Fruit fly (Drosophila melanogaster) whole organism, embryonic: Measurements from ENCODE around the gene Cpr78E.

Source experiments
- Adf1 ChIP-seq: fragments of 200-800 bp; sonication (Bioruptor generic); IDR thresholded peaks from 2 replicates; pipeline ENCODE4 v1.3.6; 2022; ENCODE audit warnings: missing biosample characterization, missing genetic modification characterization
- Blimp-1 ChIP-seq: fragments of 200-800 bp; sonication (Bioruptor generic); optimal IDR thresholded peaks from 3 replicates; lab custom pipeline; 2018; ENCODE audit warnings: missing biosample characterization, missing genetic modification characterization, mild to moderate bottlenecking, moderate library complexity, missing genetic modification reagents
- CG10565 ChIP-seq: fragments of 200-800 bp; sonication (Bioruptor generic); optimal IDR thresholded peaks from 3 replicates; lab custom pipeline; 2016; ENCODE audit warnings: missing biosample characterization, mild to moderate bottlenecking, missing genetic modification characterization
- CG11093 ChIP-seq: fragments of 200-800 bp; sonication (Bioruptor generic); IDR thresholded peaks from 3 replicates; pipeline ENCODE4 v1.3.6; 2022; ENCODE audit warnings: missing biosample characterization, missing genetic modification characterization
- CG12744 ChIP-seq: fragments of 200-800 bp; sonication (Bioruptor generic); optimal IDR thresholded peaks from 2 replicates; lab custom pipeline; 2016; ENCODE audit warnings: missing biosample characterization, missing genetic modification characterization
- CG13296 ChIP-seq: fragments of 200-800 bp; sonication (Bioruptor generic); optimal IDR thresholded peaks from 3 replicates; lab custom pipeline; 2018; ENCODE audit warnings: missing biosample characterization, mild to moderate bottlenecking, missing genetic modification characterization
- CG14965 ChIP-seq: fragments of 200-800 bp; sonication (Bioruptor generic); optimal IDR thresholded peaks from 2 replicates; lab custom pipeline; 2016; ENCODE audit warnings: missing biosample characterization, missing genetic modification characterization, borderline replicate concordance
- CG30020 ChIP-seq: fragments of 200-800 bp; optimal IDR thresholded peaks from 2 replicates; lab custom pipeline; 2019; ENCODE audit warnings: missing biosample characterization, mild to moderate bottlenecking, missing genetic modification characterization, moderate library complexity
- CG30431 ChIP-seq: fragments of 200-800 bp; sonication (Bioruptor generic); optimal IDR thresholded peaks from 2 replicates; lab custom pipeline; 2017; ENCODE audit warnings: missing biosample characterization, missing genetic modification characterization
- CG31388 ChIP-seq: fragments of 200-800 bp; sonication (Bioruptor generic); optimal IDR thresholded peaks from 2 replicates; lab custom pipeline; 2016; ENCODE audit warnings: missing biosample characterization, missing genetic modification characterization
- CG3281 ChIP-seq: fragments of 200-800 bp; sonication (Bioruptor generic); optimal IDR thresholded peaks from 3 replicates; lab custom pipeline; 2017; ENCODE audit warnings: missing biosample characterization, mild to moderate bottlenecking, missing genetic modification characterization
- CG34224 ChIP-seq: fragments of 200-800 bp; sonication (Bioruptor generic); IDR thresholded peaks from 3 replicates; pipeline ENCODE4 v1.3.6; 2022; ENCODE audit warnings: missing biosample characterization, missing genetic modification characterization; ENCODE audit not compliant: partially characterized antibody
- CG34422 ChIP-seq: fragments of 200-800 bp; sonication (Bioruptor generic); IDR thresholded peaks from 3 replicates; pipeline ENCODE4 v1.3.6; 2022; ENCODE audit warnings: missing biosample characterization, missing genetic modification characterization
- CG3838 ChIP-seq: fragments of 200-800 bp; sonication (Bioruptor generic); optimal IDR thresholded peaks from 3 replicates; lab custom pipeline; 2016; ENCODE audit warnings: missing biosample characterization, missing genetic modification characterization
- CG4328 ChIP-seq: fragments of 200-800 bp; sonication (Bioruptor generic); optimal IDR thresholded peaks from 3 replicates; lab custom pipeline; 2017; ENCODE audit warnings: missing biosample characterization, missing genetic modification reagents, missing genetic modification characterization
- CG4854 ChIP-seq: fragments of 200-800 bp; sonication (Bioruptor generic); optimal IDR thresholded peaks from 2 replicates; lab custom pipeline; 2016; ENCODE audit warnings: missing biosample characterization, missing genetic modification characterization, inconsistent platforms
- CG5245 ChIP-seq: fragments of 200-800 bp; sonication (Bioruptor generic); optimal IDR thresholded peaks from 3 replicates; lab custom pipeline; 2016; ENCODE audit warnings: missing biosample characterization, missing genetic modification characterization
- CG6813 ChIP-seq: fragments of 200-800 bp; sonication (Bioruptor generic); optimal IDR thresholded peaks from 2 replicates; lab custom pipeline; 2017; ENCODE audit warnings: missing biosample characterization, missing genetic modification characterization, mild to moderate bottlenecking, moderate library complexity, missing genetic modification reagents
- CG7357 ChIP-seq: fragments of 200-800 bp; sonication (Bioruptor generic); IDR thresholded peaks from 3 replicates; pipeline ENCODE4 v1.3.6; 2022; ENCODE audit warnings: missing biosample characterization, missing genetic modification characterization
- CG8359 ChIP-seq: fragments of 200-800 bp; sonication (Bioruptor generic); optimal IDR thresholded peaks from 2 replicates; lab custom pipeline; 2017; ENCODE audit warnings: missing biosample characterization, mild to moderate bottlenecking, missing genetic modification characterization, borderline replicate concordance
- Dad ChIP-seq: fragments of 200-800 bp; sonication (Bioruptor generic); optimal IDR thresholded peaks from 3 replicates; lab custom pipeline; 2016; ENCODE audit warnings: missing biosample characterization, missing genetic modification characterization
- Doc2 ChIP-seq: fragments of 200-800 bp; sonication (Bioruptor generic); IDR thresholded peaks from 2 replicates; pipeline ENCODE4 v1.3.6; 2022; ENCODE audit warnings: missing biosample characterization, missing genetic modification characterization
- Drgx ChIP-seq: fragments of 200-800 bp; sonication (Bioruptor generic); IDR thresholded peaks from 2 replicates; pipeline ENCODE4 v1.3.6; 2022; ENCODE audit warnings: missing biosample characterization, missing genetic modification characterization
- E2f1 ChIP-seq: fragments of 200-800 bp; sonication (Bioruptor generic); IDR thresholded peaks from 2 replicates; pipeline ENCODE4 v1.3.6; 2022; ENCODE audit warnings: missing biosample characterization, missing genetic modification characterization
- E2f2 ChIP-seq: fragments of 200-800 bp; sonication (Bioruptor generic); IDR thresholded peaks from 2 replicates; pipeline ENCODE4 v1.3.6; 2022; ENCODE audit warnings: missing biosample characterization, missing genetic modification characterization
- GATAe ChIP-seq: fragments of 200-800 bp; sonication (Bioruptor generic); conservative IDR thresholded peaks from 2 replicates; pipeline ENCODE4 v1.3.6; 2022; ENCODE audit warnings: missing biosample characterization, missing genetic modification characterization
- HLH3B ChIP-seq: fragments of 200-800 bp; sonication (Bioruptor generic); IDR thresholded peaks from 2 replicates; pipeline ENCODE4 v1.3.6; 2022; ENCODE audit warnings: missing biosample characterization, missing genetic modification characterization
- Hey ChIP-seq: fragments of 200-800 bp; sonication (Bioruptor generic); optimal IDR thresholded peaks from 3 replicates; lab custom pipeline; 2018; ENCODE audit warnings: missing biosample characterization, mild to moderate bottlenecking, missing genetic modification characterization
- Hmr ChIP-seq: fragments of 200-800 bp; sonication (Bioruptor generic); optimal IDR thresholded peaks from 3 replicates; lab custom pipeline; 2017; ENCODE audit warnings: mild to moderate bottlenecking, missing biosample characterization, missing genetic modification reagents, missing genetic modification characterization
- Mad ChIP-seq: fragments of 200-800 bp; sonication (Bioruptor generic); optimal IDR thresholded peaks from 2 replicates; lab custom pipeline; 2016; ENCODE audit warnings: missing biosample characterization, missing genetic modification characterization
- Mrtf ChIP-seq: fragments of 200-800 bp; sonication (Bioruptor generic); IDR thresholded peaks from 3 replicates; pipeline ENCODE4 v1.3.6; 2022; ENCODE audit warnings: missing biosample characterization, missing genetic modification characterization
- Poxn ChIP-seq: fragments of 200-800 bp; sonication (Bioruptor generic); IDR thresholded peaks from 2 replicates; pipeline ENCODE4 v1.3.6; 2022; ENCODE audit warnings: missing biosample characterization, missing genetic modification characterization
- Side ChIP-seq: fragments of 200-800 bp; sonication (Bioruptor generic); optimal IDR thresholded peaks from 2 replicates; lab custom pipeline; 2016; ENCODE audit warnings: missing biosample characterization, missing genetic modification characterization
- Ssrp ChIP-seq: fragments of 200-800 bp; sonication (Bioruptor generic); optimal IDR thresholded peaks from 2 replicates; lab custom pipeline; 2018; ENCODE audit warnings: missing biosample characterization, mild to moderate bottlenecking, missing genetic modification characterization, moderate library complexity
- Taf1 ChIP-seq: fragments of 200-800 bp; sonication (Bioruptor generic); IDR thresholded peaks from 2 replicates; pipeline ENCODE4 v1.3.6; 2022; ENCODE audit warnings: missing biosample characterization, missing genetic modification characterization
- ato ChIP-seq: fragments of 200-800 bp; sonication (Bioruptor generic); IDR thresholded peaks from 2 replicates; pipeline ENCODE4 v1.3.6; 2022; ENCODE audit warnings: missing biosample characterization, missing genetic modification characterization; ENCODE audit not compliant: partially characterized antibody
- bigmax ChIP-seq: fragments of 200-800 bp; sonication (Bioruptor generic); optimal IDR thresholded peaks from 2 replicates; lab custom pipeline; 2018; ENCODE audit warnings: missing biosample characterization, mild to moderate bottlenecking, missing genetic modification characterization
- ci ChIP-seq: fragments of 200-800 bp; sonication (Bioruptor generic); IDR thresholded peaks from 3 replicates; pipeline ENCODE4 v1.3.6; 2022; ENCODE audit warnings: missing biosample characterization, missing genetic modification characterization
- emc ChIP-seq: fragments of 200-800 bp; sonication (Bioruptor generic); optimal IDR thresholded peaks from 2 replicates; lab custom pipeline; 2016; ENCODE audit warnings: missing biosample characterization, missing genetic modification characterization
- fu2 ChIP-seq: fragments of 200-800 bp; sonication (Bioruptor generic); optimal IDR thresholded peaks from 2 replicates; lab custom pipeline; 2016; ENCODE audit warnings: missing biosample characterization, missing genetic modification characterization
- grn ChIP-seq: fragments of 200-800 bp; sonication (Bioruptor generic); optimal IDR thresholded peaks from 3 replicates; lab custom pipeline; 2017; ENCODE audit warnings: missing biosample characterization, missing genetic modification characterization
- kah ChIP-seq: fragments of 200-800 bp; sonication (Bioruptor generic); optimal IDR thresholded peaks from 2 replicates; lab custom pipeline; 2018; ENCODE audit warnings: missing biosample characterization, mild to moderate bottlenecking, missing genetic modification characterization
- lmd ChIP-seq: fragments of 200-800 bp; sonication (Bioruptor generic); IDR thresholded peaks from 2 replicates; pipeline ENCODE4 v1.3.6; 2022; ENCODE audit warnings: missing biosample characterization, missing genetic modification characterization
- nmo ChIP-seq: fragments of 200-800 bp; sonication (Bioruptor generic); optimal IDR thresholded peaks from 2 replicates; lab custom pipeline; 2018; ENCODE audit warnings: missing biosample characterization, mild to moderate bottlenecking, missing genetic modification characterization, moderate library complexity
- phol ChIP-seq: fragments of 200-800 bp; sonication (Bioruptor generic); optimal IDR thresholded peaks from 3 replicates; lab custom pipeline; 2018; ENCODE audit warnings: missing biosample characterization, mild to moderate bottlenecking, missing genetic modification characterization, moderate library complexity
- rib ChIP-seq: fragments of 200-800 bp; sonication (Bioruptor generic); IDR thresholded peaks from 2 replicates; pipeline ENCODE4 v1.3.6; 2022; ENCODE audit warnings: missing biosample characterization, missing genetic modification characterization
- sim ChIP-seq: fragments of 200-800 bp; sonication (Bioruptor generic); IDR thresholded peaks from 2 replicates; pipeline ENCODE4 v1.3.6; 2022; ENCODE audit warnings: missing biosample characterization, missing genetic modification characterization
- stc ChIP-seq: fragments of 200-800 bp; sonication (Bioruptor generic); IDR thresholded peaks from 2 replicates; pipeline ENCODE4 v1.3.6; 2022; ENCODE audit warnings: missing biosample characterization, missing genetic modification characterization
- tgo ChIP-seq: fragments of 200-800 bp; sonication (Bioruptor generic); IDR thresholded peaks from 3 replicates; pipeline ENCODE4 v1.3.6; 2022; ENCODE audit warnings: missing biosample characterization, missing genetic modification characterization
- tio ChIP-seq: fragments of 200-800 bp; sonication (Bioruptor generic); optimal IDR thresholded peaks from 2 replicates; lab custom pipeline; 2017; ENCODE audit warnings: missing biosample characterization, missing genetic modification characterization, inconsistent platforms
- toy ChIP-seq: fragments of 200-800 bp; sonication (Bioruptor generic); IDR thresholded peaks from 2 replicates; pipeline ENCODE4 v1.3.6; 2022; ENCODE audit warnings: missing biosample characterization, missing genetic modification characterization
- zfh2 ChIP-seq: fragments of 200-800 bp; sonication (Bioruptor generic); optimal IDR thresholded peaks from 2 replicates; lab custom pipeline; 2016; ENCODE audit warnings: missing biosample characterization, missing genetic modification characterization

The Cpr78E gene

DNA sequence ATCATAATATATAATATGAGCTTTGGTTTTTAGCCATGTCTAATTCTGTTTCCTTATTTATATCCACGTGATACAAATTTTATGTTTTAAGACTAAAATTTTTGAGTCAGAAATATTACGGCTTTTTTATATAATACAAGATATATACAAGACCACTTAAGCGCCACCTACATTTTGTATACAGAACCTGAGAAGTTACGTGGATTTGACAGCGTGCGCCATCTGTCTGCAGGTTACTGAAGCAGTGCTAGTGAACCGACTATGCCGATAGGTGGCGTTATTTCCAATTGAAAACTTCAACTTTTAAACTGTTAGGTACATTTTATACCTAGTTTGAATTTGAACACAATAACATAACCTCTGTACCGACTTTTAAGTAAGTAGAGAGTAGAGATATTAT lies 14.0 kb downstream of the Cpr78E start:
- peak; percentile 34 for TF ChIP-seq fu2 (GFP tag; lab: Kevin White, UChicago)
- no peak for TF ChIP-seq GATAe
- TF ChIP-seq grn (GFP tag; lab: Kevin White, UChicago): no peak
- TF ChIP-seq CG30020 (tag; lab: Kevin White, UChicago): no peak
- TF ChIP-seq Blimp-1: peak; percentile 50
- no peak for TF ChIP-seq Adf1 (GFP tag; lab: Robert Waterston, UW)
- TF ChIP-seq CG10565 (GFP tag; lab: Kevin White, UChicago): peak; percentile 5
- peak; percentile 24 for TF ChIP-seq CG6813 (GFP tag; lab: Kevin White, UChicago)
- no peak for TF ChIP-seq CG11093 (GFP tag; lab: Robert Waterston, UW)
- TF ChIP-seq rib: no peak
- peak; percentile 81 for TF ChIP-seq lmd
- TF ChIP-seq phol: peak; percentile 65
- peak; percentile 46; the same call in 1 of the 2 replicates for TF ChIP-seq E2f2 (GFP tag; lab: Robert Waterston, UW)
- TF ChIP-seq Doc2: no peak
- peak; percentile 59 for TF ChIP-seq Dad (GFP tag; lab: Kevin White, UChicago)
- peak; percentile 76 for TF ChIP-seq HLH3B (GFP tag; lab: Robert Waterston, UW)
- TF ChIP-seq nmo (GFP tag; lab: Kevin White, UChicago): peak; percentile 73
- peak; percentile 75 for TF ChIP-seq CG14965 (GFP tag; lab: Kevin White, UChicago)
- no peak for TF ChIP-seq toy (GFP tag; lab: Robert Waterston, UW)
- TF ChIP-seq Poxn (GFP tag; lab: Robert Waterston, UW): no peak
- TF ChIP-seq CG4854 (GFP tag; lab: Kevin White, UChicago): peak; percentile 53
- no peak for TF ChIP-seq Hey (tag; lab: Kevin White, UChicago)
- peak; percentile 75 for TF ChIP-seq Mrtf (GFP tag; lab: Robert Waterston, UW)
- peak; percentile 61 for TF ChIP-seq CG12744 (GFP tag; lab: Kevin White, UChicago)
- TF ChIP-seq stc (GFP tag; lab: Robert Waterston, UW): peak; percentile 24; the same call in 1 of the 2 replicates
- TF ChIP-seq kah (GFP tag; lab: Kevin White, UChicago): no peak
- peak; percentile 33 for TF ChIP-seq CG4328 (GFP tag; lab: Kevin White, UChicago)
- TF ChIP-seq Mad (GFP tag; lab: Kevin White, UChicago): peak; percentile 63
- TF ChIP-seq ci (GFP tag; lab: Robert Waterston, UW): peak; percentile 79
- TF ChIP-seq CG30431 (GFP tag; lab: Kevin White, UChicago): peak; percentile 53
- TF ChIP-seq tio: peak; percentile 36
- TF ChIP-seq E2f1 (GFP tag; lab: Robert Waterston, UW): peak; percentile 55; the same call in 1 of the 2 replicates
- peak; percentile 76 for TF ChIP-seq bigmax (GFP tag; lab: Kevin White, UChicago)
- peak; percentile 87 for TF ChIP-seq CG5245
- TF ChIP-seq ato (GFP tag; lab: Robert Waterston, UW): no peak
- TF ChIP-seq Hmr (GFP tag; lab: Kevin White, UChicago): peak; percentile 70
- TF ChIP-seq CG34224 (GFP tag; lab: Robert Waterston, UW): no peak
- TF ChIP-seq Taf1 (GFP tag; lab: Robert Waterston, UW): no peak
- TF ChIP-seq CG31388: peak; percentile 31
- TF ChIP-seq zfh2 (GFP tag; lab: Kevin White, UChicago): peak; percentile 40
- peak; percentile 23 for TF ChIP-seq CG3838 (GFP tag; lab: Kevin White, UChicago)
- TF ChIP-seq tgo (GFP tag; lab: Robert Waterston, UW): peak; percentile 68
- no peak for TF ChIP-seq emc (GFP tag; lab: Kevin White, UChicago)
- peak; percentile 23; the same call in 2 of the 3 replicates for TF ChIP-seq CG34422
- TF ChIP-seq CG8359 (GFP tag; lab: Kevin White, UChicago): no peak
- peak; percentile 66 for TF ChIP-seq Side (GFP tag; lab: Kevin White, UChicago)
- TF ChIP-seq CG3281 (GFP tag; lab: Kevin White, UChicago): no peak
- TF ChIP-seq CG13296 (GFP tag; lab: Kevin White, UChicago): no peak
- TF ChIP-seq CG7357 (GFP tag; lab: Robert Waterston, UW): peak; percentile 59; the same call in 1 of the 3 replicates
- no peak for TF ChIP-seq Drgx
- TF ChIP-seq Ssrp (tag; lab: Kevin White, UChicago): peak; percentile 46
- TF ChIP-seq sim: no peak
